Worm (Caenorhabditis elegans): ENCODE results near the gene C46C11.3.

DNA sequence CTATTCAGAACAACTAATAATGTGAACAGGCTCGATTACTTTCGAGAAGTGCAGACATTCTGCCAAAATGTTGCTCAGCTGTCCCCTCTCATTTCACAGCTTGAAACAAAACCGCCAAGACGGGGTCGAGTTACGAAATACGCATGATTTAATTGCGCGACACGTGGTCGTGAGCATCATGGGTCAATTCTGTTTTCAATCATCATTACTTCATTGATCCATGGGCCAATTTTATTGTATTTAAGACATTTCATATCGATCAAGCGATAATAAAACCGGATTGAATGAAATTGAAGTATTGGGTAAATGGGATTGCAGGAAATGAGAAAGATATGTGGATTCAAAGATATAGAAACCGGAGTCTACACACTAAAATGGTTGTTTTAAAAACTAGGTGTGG is 30.8 kb downstream of the C46C11.3 start:
- TF ChIP-seq klf-2 (GFP tag; conservative IDR thresholded peaks at IDR 0.05) (no peak), flt-1 (GFP tag; IDR thresholded peaks at IDR 0.05) (no peak), ztf-23 (GFP tag; IDR thresholded peaks at IDR 0.05) (no peak), T22C8.4 (GFP tag; IDR thresholded peaks at IDR 0.05) (no peak), ztf-29 (GFP tag; IDR thresholded peaks at IDR 0.05) (no peak), tab-1 (GFP tag; IDR thresholded peaks at IDR 0.05) (no peak), cog-1 (tag; optimal IDR thresholded peaks at IDR 0.05) (no peak), med-1 (GFP tag; optimal IDR thresholded peaks at IDR 0.05; ENCODE audit: insufficient read depth) (no peak), ref-1 (GFP tag; conservative IDR thresholded peaks at IDR 0.05) (no peak)
